Worm (Caenorhabditis elegans) whole organism, young adult: ENCODE measurements around the gene npr-13.
"Not testable (repeated sequence)": the region's sequence is repeated elsewhere in the genome, so short reads cannot be mapped to it uniquely, and the experiment has no call there.

Source experiments
- B0019.2 ChIP-seq: fragments of 200-800 bp; sonication (Bioruptor generic); conservative IDR thresholded peaks from 2 replicates; pipeline ENCODE4 v1.3.6; 2022; ENCODE audit warnings: missing genetic modification reagents, missing genetic modification characterization, missing compliant biosample characterization
- B0261.1 ChIP-seq: sonication (generic microtip); optimal IDR thresholded peaks from 2 replicates; lab custom pipeline; 2016; ENCODE audit warnings: mild to moderate bottlenecking, missing genetic modification characterization, moderate library complexity, missing compliant biosample characterization
- C17E4.6 ChIP-seq: fragments of 200-800 bp; sonication (Bioruptor generic); IDR thresholded peaks from 2 replicates; pipeline ENCODE4 v1.3.6; 2022; ENCODE audit warnings: missing genetic modification reagents, missing genetic modification characterization, missing compliant biosample characterization
- F23B12.7 ChIP-seq: sonication (generic microtip); optimal IDR thresholded peaks from 2 replicates; lab custom pipeline; 2017; ENCODE audit warnings: missing genetic modification characterization, mild to moderate bottlenecking, missing compliant biosample characterization, antibody characterized with exemption, moderate library complexity; ENCODE audit not compliant: insufficient read depth
- F52B5.7 ChIP-seq: sonication (generic microtip); optimal IDR thresholded peaks from 2 replicates; lab custom pipeline; 2016; ENCODE audit warnings: mild to moderate bottlenecking, missing genetic modification characterization, missing compliant biosample characterization
- F57A8.1 ChIP-seq: fragments of 200-800 bp; sonication (Bioruptor generic); optimal IDR thresholded peaks from 2 replicates; lab custom pipeline; 2018; ENCODE audit warnings: mild to moderate bottlenecking, missing genetic modification characterization, moderate library complexity, missing compliant biosample characterization
- Y53F4B.3 ChIP-seq: fragments of 200-800 bp; sonication (Bioruptor generic); IDR thresholded peaks from 2 replicates; pipeline ENCODE4 v1.3.6; 2022; ENCODE audit warnings: missing genetic modification reagents, missing genetic modification characterization, missing compliant biosample characterization
- Y79H2A.3 ChIP-seq: fragments of 200-800 bp; sonication (Bioruptor generic); conservative IDR thresholded peaks from 2 replicates; pipeline ENCODE4 v1.3.6; 2022; ENCODE audit warnings: missing genetic modification reagents, missing genetic modification characterization, missing compliant biosample characterization
- Y95B8A.8 ChIP-seq: fragments of 200-800 bp; sonication (Bioruptor generic); IDR thresholded peaks from 2 replicates; pipeline ENCODE4 v1.3.6; 2022; ENCODE audit warnings: missing genetic modification reagents, missing genetic modification characterization, missing compliant biosample characterization
- ama-1 ChIP-seq, 3 experiments: fragments of 150-350 bp in 1 of 3; sonication (generic microtip) in 2 of 3; optimal IDR thresholded peaks; 2 replicates each; lab custom pipeline; 2014 to 2018; ENCODE audit warnings: missing biosample characterization in 2 of 3, missing genetic modification characterization in 2 of 3, missing genetic modification reagents in 2 of 3
- atf-7 ChIP-seq: sonication (generic microtip); optimal IDR thresholded peaks from 2 replicates; lab custom pipeline; 2017; ENCODE audit warnings: mild to moderate bottlenecking, missing genetic modification characterization, missing compliant biosample characterization
- attf-5 ChIP-seq: fragments of 200-800 bp; sonication (Bioruptor generic); optimal IDR thresholded peaks from 2 replicates; lab custom pipeline; 2018; ENCODE audit warnings: mild to moderate bottlenecking, missing genetic modification characterization, missing compliant biosample characterization
- bed-1 ChIP-seq: fragments of 200-800 bp; sonication (Bioruptor generic); IDR thresholded peaks from 2 replicates; pipeline ENCODE4 v1.3.6; 2022; ENCODE audit warnings: missing genetic modification reagents, missing genetic modification characterization, missing compliant biosample characterization
- cebp-1 ChIP-seq, 2 experiments: fragments of 200-800 bp in 1 of 2; sonication (Bioruptor generic) in 1 of 2; sonication (generic microtip) in 1 of 2; IDR thresholded peaks in 1 of 2; optimal IDR thresholded peaks in 1 of 2; 2 replicates each; pipeline versions ENCODE4 v1.3.6 to Lab custom; 2017 to 2022; ENCODE audit warnings: missing compliant biosample characterization in 2 of 2, missing genetic modification characterization in 2 of 2, mild to moderate bottlenecking in 1 of 2, missing genetic modification reagents in 1 of 2, moderate library complexity in 1 of 2
- cebp-2 ChIP-seq: fragments of 200-800 bp; sonication (Bioruptor generic); IDR thresholded peaks from 2 replicates; pipeline ENCODE4 v1.3.6; 2022; ENCODE audit warnings: missing genetic modification characterization, missing compliant biosample characterization
- ceh-79 ChIP-seq: sonication (generic microtip); optimal IDR thresholded peaks from 2 replicates; lab custom pipeline; 2017; ENCODE audit warnings: mild to moderate bottlenecking, missing genetic modification characterization, missing compliant biosample characterization
- ceh-91 ChIP-seq: fragments of 200-800 bp; sonication (Bioruptor generic); IDR thresholded peaks from 2 replicates; pipeline ENCODE4 v1.3.6; 2022; ENCODE audit warnings: missing genetic modification reagents, missing genetic modification characterization, missing compliant biosample characterization
- die-1 ChIP-seq: sonication (generic microtip); optimal IDR thresholded peaks from 2 replicates; lab custom pipeline; 2016; ENCODE audit warnings: missing genotype, mild to moderate bottlenecking, missing genetic modification characterization, missing compliant biosample characterization
- dox-1 ChIP-seq: fragments of 200-800 bp; sonication (Bioruptor generic); IDR thresholded peaks from 2 replicates; pipeline ENCODE4 v1.3.6; 2022; ENCODE audit warnings: missing genetic modification reagents, missing genetic modification characterization, missing compliant biosample characterization
- dpl-1 ChIP-seq: fragments of 150-350 bp; optimal IDR thresholded peaks from 2 replicates; lab custom pipeline; 2014; ENCODE audit warnings: missing biosample characterization, missing genetic modification reagents, missing genetic modification characterization
- efl-1 ChIP-seq: fragments of 150-350 bp; optimal IDR thresholded peaks from 2 replicates; lab custom pipeline; 2014; ENCODE audit warnings: missing biosample characterization, missing genetic modification reagents, missing genetic modification characterization
- egrh-3 ChIP-seq: fragments of 200-800 bp; sonication (Bioruptor generic); IDR thresholded peaks from 2 replicates; pipeline ENCODE4 v1.3.6; 2022; ENCODE audit warnings: missing genetic modification reagents, missing genetic modification characterization, missing compliant biosample characterization
- gei-17 ChIP-seq: fragments of 200-800 bp; sonication (Bioruptor generic); optimal IDR thresholded peaks from 2 replicates; lab custom pipeline; 2018; ENCODE audit warnings: mild to moderate bottlenecking, missing genetic modification characterization, missing compliant biosample characterization
- hlh-12 ChIP-seq: sonication (generic microtip); optimal IDR thresholded peaks from 2 replicates; lab custom pipeline; 2016; ENCODE audit warnings: missing genetic modification characterization, missing compliant biosample characterization
- hmg-20 ChIP-seq: fragments of 200-800 bp; sonication (Bioruptor generic); IDR thresholded peaks from 2 replicates; pipeline ENCODE4 v1.3.6; 2022; ENCODE audit warnings: missing genetic modification reagents, missing genetic modification characterization, missing compliant biosample characterization
- hrde-1 ChIP-seq: sonication (generic microtip); optimal IDR thresholded peaks from 2 replicates; lab custom pipeline; 2016; ENCODE audit warnings: missing genetic modification characterization, mild to moderate bottlenecking, missing compliant biosample characterization, moderate library complexity, missing genotype, missing genetic modification reagents, borderline replicate concordance
- lin-26 ChIP-seq: fragments of 200-800 bp; sonication (Bioruptor generic); IDR thresholded peaks from 2 replicates; pipeline ENCODE4 v1.3.6; 2022; ENCODE audit warnings: missing genetic modification reagents, missing genetic modification characterization, missing compliant biosample characterization
- lin-54 ChIP-seq: fragments of 200-800 bp; sonication (Bioruptor generic); optimal IDR thresholded peaks from 2 replicates; lab custom pipeline; 2018; ENCODE audit warnings: mild to moderate bottlenecking, missing genetic modification characterization, missing compliant biosample characterization
- lir-1 ChIP-seq: fragments of 200-800 bp; sonication (Bioruptor generic); conservative IDR thresholded peaks from 2 replicates; pipeline ENCODE4 v1.3.6; 2022; ENCODE audit warnings: missing genetic modification reagents, missing genetic modification characterization, missing compliant biosample characterization
- lsy-27 ChIP-seq: sonication (generic microtip); optimal IDR thresholded peaks from 2 replicates; lab custom pipeline; 2017; ENCODE audit warnings: missing genetic modification characterization, mild to moderate bottlenecking, missing compliant biosample characterization, antibody characterized with exemption, missing genotype, borderline replicate concordance; ENCODE audit not compliant: insufficient read depth
- madf-6 ChIP-seq: fragments of 200-800 bp; sonication (Bioruptor generic); IDR thresholded peaks from 2 replicates; pipeline ENCODE4 v1.3.6; 2022; ENCODE audit warnings: missing genetic modification reagents, missing genetic modification characterization, missing compliant biosample characterization
- mel-28 ChIP-seq: sonication (generic microtip); optimal IDR thresholded peaks from 2 replicates; lab custom pipeline; 2016; ENCODE audit warnings: borderline replicate concordance, mild to moderate bottlenecking, missing genetic modification characterization, missing compliant biosample characterization
- nfya-2 ChIP-seq: fragments of 200-800 bp; sonication (Bioruptor generic); IDR thresholded peaks from 2 replicates; pipeline ENCODE4 v1.3.6; 2022; ENCODE audit warnings: missing genetic modification reagents, missing genetic modification characterization, missing compliant biosample characterization
- nhr-90 ChIP-seq: sonication (generic microtip); optimal IDR thresholded peaks from 2 replicates; lab custom pipeline; 2016; ENCODE audit warnings: missing genotype, mild to moderate bottlenecking, missing genetic modification characterization, missing compliant biosample characterization
- pbrm-1 ChIP-seq: fragments of 200-800 bp; sonication (Bioruptor generic); IDR thresholded peaks from 2 replicates; pipeline ENCODE4 v1.3.6; 2022; ENCODE audit warnings: missing genetic modification reagents, missing genetic modification characterization, missing compliant biosample characterization
- pha-4 ChIP-seq: fragments of 150-350 bp; sonication (generic microtip); optimal IDR thresholded peaks from 2 replicates; lab custom pipeline; 2014; ENCODE audit warnings: missing biosample characterization, missing genetic modification reagents, missing genetic modification characterization
- snpc-3.4 ChIP-seq: sonication (generic microtip); optimal IDR thresholded peaks from 2 replicates; lab custom pipeline; 2017; ENCODE audit warnings: missing genetic modification characterization, mild to moderate bottlenecking, missing compliant biosample characterization, antibody characterized with exemption, moderate library complexity, missing genotype, missing genetic modification reagents
- snpc-4 ChIP-seq, 5 experiments: fragments of 150-350 bp in 1 of 5; sonication (generic microtip) in 4 of 5; optimal IDR thresholded peaks; 2 replicates each; lab custom pipeline; 2014 to 2018; ENCODE audit warnings: missing genetic modification characterization in 5 of 5, missing biosample characterization in 3 of 5, antibody characterized with exemption in 2 of 5, mild to moderate bottlenecking in 2 of 5, missing compliant biosample characterization in 2 of 5, missing genotype in 2 of 5, moderate library complexity in 2 of 5, missing genetic modification reagents in 1 of 5
- somi-1 ChIP-seq: fragments of 200-800 bp; sonication (Bioruptor generic); optimal IDR thresholded peaks from 2 replicates; lab custom pipeline; 2018; ENCODE audit warnings: mild to moderate bottlenecking, missing genetic modification characterization, missing compliant biosample characterization
- sptf-2 ChIP-seq: fragments of 200-800 bp; sonication (Bioruptor generic); optimal IDR thresholded peaks from 2 replicates; lab custom pipeline; 2018; ENCODE audit warnings: mild to moderate bottlenecking, missing genetic modification characterization, missing compliant biosample characterization
- tlf-1 ChIP-seq: fragments of 200-800 bp; sonication (Bioruptor generic); optimal IDR thresholded peaks from 2 replicates; lab custom pipeline; 2018; ENCODE audit warnings: mild to moderate bottlenecking, missing genetic modification characterization, missing compliant biosample characterization
- unc-62 ChIP-seq: fragments of 150-350 bp; optimal IDR thresholded peaks from 2 replicates; lab custom pipeline; 2014; ENCODE audit warnings: missing biosample characterization, missing genetic modification reagents, missing genetic modification characterization
- xnd-1 ChIP-seq: sonication (generic microtip); optimal IDR thresholded peaks from 2 replicates; lab custom pipeline; 2016; ENCODE audit warnings: missing genotype, missing genetic modification reagents, missing genetic modification characterization, missing compliant biosample characterization
- zfh-2 ChIP-seq: fragments of 200-800 bp; sonication (Bioruptor generic); conservative IDR thresholded peaks from 2 replicates; pipeline ENCODE4 v1.3.6; 2022; ENCODE audit warnings: missing genetic modification reagents, missing genetic modification characterization, missing compliant biosample characterization

npr-13 gene

ce11 chrV:14876724-14877123 lies 18.3 kb upstream of the npr-13 start, which contains the start of gene ZC412.10:
Gene ZC412.10 (minus strand): TSS chrV:14876824.
- TF ChIP-seq somi-1 (GFP tag; lab: Kevin White, UChicago); zfh-2 (GFP tag; lab: Robert Waterston, UW); attf-5 (GFP tag; lab: Kevin White, UChicago): not testable (repeated sequence)

- no peak for TF ChIP-seq F52B5.7 (tag; lab: Kevin White, UChicago)
- no peak for TF ChIP-seq efl-1 (GFP tag; lab: Kevin White, UChicago)
- no peak for TF ChIP-seq lsy-27 (tag; lab: Kevin White, UChicago)
- TF ChIP-seq F23B12.7 (tag; lab: Kevin White, UChicago), result peak; percentile 42
- TF ChIP-seq bed-1, result no peak
- peak; percentile 56 for TF ChIP-seq lin-54 (GFP tag; lab: Kevin White, UChicago)
- no peak for TF ChIP-seq F57A8.1
- no peak for TF ChIP-seq cebp-1 (GFP tag; IDR thresholded peaks at IDR 0.05; lab: Robert Waterston, UW)
- TF ChIP-seq cebp-1 (tag; optimal IDR thresholded peaks at IDR 0.05; lab: Kevin White, UChicago), result no peak
- TF ChIP-seq snpc-3.4 (tag; lab: Kevin White, UChicago), result peak; percentile 96
- no peak for TF ChIP-seq Y95B8A.8 (GFP tag; lab: Robert Waterston, UW)
- no peak for TF ChIP-seq tlf-1 (GFP tag; lab: Kevin White, UChicago)
- no peak for TF ChIP-seq mel-28
- peak; percentile 62 for TF ChIP-seq dox-1 (GFP tag; lab: Robert Waterston, UW)
- TF ChIP-seq die-1 (tag; lab: Kevin White, UChicago), result peak; percentile 9
- TF ChIP-seq B0019.2 (GFP tag; lab: Robert Waterston, UW), result no peak
- TF ChIP-seq C17E4.6 (GFP tag; lab: Robert Waterston, UW), result no peak
- no peak for TF ChIP-seq lin-26 (GFP tag; lab: Robert Waterston, UW)
- TF ChIP-seq ama-1 (optimal IDR thresholded peaks at IDR 0.05; lab: Kevin White, UChicago), result no peak
- no peak for TF ChIP-seq ama-1 (GFP tag; optimal IDR thresholded peaks at IDR 0.05; lab: Kevin White, UChicago)
- TF ChIP-seq lir-1 (GFP tag; lab: Robert Waterston, UW), result no peak
- no peak for TF ChIP-seq nfya-2 (GFP tag; lab: Robert Waterston, UW)
- TF ChIP-seq B0261.1, result peak; percentile 86
- peak; percentile 96 for TF ChIP-seq snpc-4 (GFP tag; optimal IDR thresholded peaks at IDR 0.05; lab: Kevin White, UChicago)
- TF ChIP-seq snpc-4 (tag; optimal IDR thresholded peaks at IDR 0.05; lab: Kevin White, UChicago), result peak; percentile 97 to 99 (median 98)
- no peak for TF ChIP-seq egrh-3
- no peak for TF ChIP-seq pha-4 (tag; lab: Kevin White, UChicago)
- 0 out of 2 replicates have a peak, but pooled peaks have one; percentile 56 for TF ChIP-seq cebp-2 (GFP tag; lab: Robert Waterston, UW)
- TF ChIP-seq unc-62, result no peak
- no peak for TF ChIP-seq dpl-1 (GFP tag; lab: Kevin White, UChicago)
- no peak for TF ChIP-seq gei-17 (GFP tag; lab: Kevin White, UChicago)
- TF ChIP-seq nhr-90 (tag; lab: Kevin White, UChicago), result peak; percentile 2
- TF ChIP-seq Y53F4B.3, result peak; percentile 52; the same call in 1 of the 2 replicates
- no peak for TF ChIP-seq pbrm-1
- TF ChIP-seq attf-5 (GFP tag; lab: Kevin White, UChicago), result no peak
- no peak for TF ChIP-seq Y79H2A.3
- TF ChIP-seq hrde-1, result no peak
- TF ChIP-seq xnd-1 (tag; lab: Kevin White, UChicago), result no peak
- TF ChIP-seq hlh-12 (tag; lab: Kevin White, UChicago), result no peak
- peak; percentile 33; the same call in 1 of the 2 replicates for TF ChIP-seq hmg-20 (GFP tag; lab: Robert Waterston, UW)
- TF ChIP-seq ceh-79 (tag; lab: Kevin White, UChicago), result no peak
- peak; percentile 67 for TF ChIP-seq madf-6 (GFP tag; lab: Robert Waterston, UW)
- no peak for TF ChIP-seq ceh-91 (GFP tag; lab: Robert Waterston, UW)
- peak; percentile 19 for TF ChIP-seq atf-7
- no peak for TF ChIP-seq sptf-2 (GFP tag; lab: Kevin White, UChicago)
These were observed 17.9 kb upstream of the npr-13 start for ce11 chrV:14876257-14876656.
